Worm (Caenorhabditis elegans) whole organism, L4/young adult: ENCODE measurements around the gene F08B12.4.

Experiments used
- W03F9.2 ChIP-seq: fragments of 150-350 bp; optimal IDR thresholded peaks from 2 replicates; lab custom pipeline; 2014; ENCODE audit warnings: missing biosample characterization, missing genetic modification characterization
- dao-5 ChIP-seq: sonication (generic microtip); optimal IDR thresholded peaks from 2 replicates; lab custom pipeline; 2016; ENCODE audit warnings: missing genotype, missing genetic modification characterization, moderate library complexity, missing compliant biosample characterization
- him-1 ChIP-seq: sonication (generic microtip); optimal IDR thresholded peaks from 2 replicates; lab custom pipeline; 2016; ENCODE audit warnings: missing genotype, missing genetic modification reagents, missing genetic modification characterization, missing compliant biosample characterization

DNA sequence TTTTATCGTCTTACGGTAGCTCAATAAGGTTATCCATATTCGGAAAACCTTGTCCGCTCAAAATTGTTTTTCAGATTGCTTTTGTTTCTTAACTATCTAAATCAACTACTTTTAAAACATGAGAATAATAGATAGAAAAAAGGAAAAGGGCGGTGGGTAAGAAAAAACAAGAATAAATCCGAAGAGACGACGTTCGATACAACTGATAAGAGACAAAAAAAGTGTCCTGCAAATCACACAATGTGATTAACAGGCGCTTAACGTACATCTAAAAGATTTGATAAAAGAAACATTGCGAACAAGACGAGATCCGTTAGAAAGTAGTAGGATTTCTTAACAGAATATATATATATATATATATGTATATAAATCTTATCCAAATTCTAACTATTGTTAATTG is 26.0 kb upstream of the F08B12.4 start, which contains the start of gene hum-4:
- TF ChIP-seq him-1 (tag; lab: Kevin White, UChicago): no peak
- TF ChIP-seq W03F9.2 (tag; lab: Kevin White, UChicago): no peak
- no peak for TF ChIP-seq dao-5 (tag; lab: Kevin White, UChicago)
